Fruit fly (Drosophila melanogaster) whole organism, embryonic: ENCODE measurements around the gene Mrtf.

Experiments used
- Atf6 ChIP-seq: fragments of 200-800 bp; sonication (Bioruptor generic); IDR thresholded peaks from 2 replicates; pipeline ENCODE4 v1.3.6; 2022; ENCODE audit warnings: missing biosample characterization, missing genetic modification characterization
- Blimp-1 ChIP-seq: fragments of 200-800 bp; sonication (Bioruptor generic); optimal IDR thresholded peaks from 3 replicates; lab custom pipeline; 2018; ENCODE audit warnings: missing biosample characterization, missing genetic modification characterization, mild to moderate bottlenecking, moderate library complexity, missing genetic modification reagents
- CG11504 ChIP-seq: fragments of 200-800 bp; sonication (Bioruptor generic); optimal IDR thresholded peaks from 3 replicates; lab custom pipeline; 2019; ENCODE audit warnings: missing biosample characterization, mild to moderate bottlenecking, missing genetic modification characterization, moderate library complexity
- CG12942 ChIP-seq: fragments of 200-800 bp; sonication (Bioruptor generic); optimal IDR thresholded peaks from 3 replicates; lab custom pipeline; 2016; ENCODE audit warnings: missing biosample characterization, missing genetic modification characterization
- CG13424 ChIP-seq: fragments of 200-800 bp; sonication (Bioruptor generic); optimal IDR thresholded peaks from 2 replicates; lab custom pipeline; 2019; ENCODE audit warnings: missing biosample characterization, mild to moderate bottlenecking, missing genetic modification characterization, moderate library complexity
- CG14050 ChIP-seq: fragments of 200-800 bp; sonication (Bioruptor generic); IDR thresholded peaks from 3 replicates; pipeline ENCODE4 v1.3.6; 2022; ENCODE audit warnings: missing biosample characterization, missing genetic modification characterization
- CG15011 ChIP-seq: fragments of 200-800 bp; sonication (Bioruptor generic); optimal IDR thresholded peaks from 3 replicates; lab custom pipeline; 2018; ENCODE audit warnings: missing biosample characterization, mild to moderate bottlenecking, missing genetic modification characterization
- CG1603 ChIP-seq: fragments of 200-800 bp; sonication (Bioruptor generic); optimal IDR thresholded peaks from 2 replicates; lab custom pipeline; 2019; ENCODE audit warnings: missing biosample characterization, mild to moderate bottlenecking, missing genetic modification characterization, moderate library complexity
- CG17612 ChIP-seq: fragments of 200-800 bp; sonication (Bioruptor generic); IDR thresholded peaks from 2 replicates; pipeline ENCODE4 v1.3.6; 2022; ENCODE audit warnings: missing biosample characterization, missing genetic modification characterization
- CG18011 ChIP-seq: fragments of 200-800 bp; sonication (Bioruptor generic); optimal IDR thresholded peaks from 2 replicates; lab custom pipeline; 2017; ENCODE audit warnings: missing biosample characterization, missing genetic modification characterization, mild to moderate bottlenecking, moderate library complexity, missing genotype
- CG2712 ChIP-seq: fragments of 200-800 bp; optimal IDR thresholded peaks from 3 replicates; lab custom pipeline; 2019; ENCODE audit warnings: missing biosample characterization, mild to moderate bottlenecking, missing genetic modification characterization, moderate library complexity
- CG2875 ChIP-seq: fragments of 200-800 bp; sonication (Bioruptor generic); optimal IDR thresholded peaks from 2 replicates; lab custom pipeline; 2017; ENCODE audit warnings: missing biosample characterization, mild to moderate bottlenecking, missing genetic modification characterization, missing genetic modification reagents
- CG31441 ChIP-seq: fragments of 200-800 bp; sonication (Bioruptor generic); IDR thresholded peaks from 2 replicates; pipeline ENCODE4 v1.3.6; 2022; ENCODE audit warnings: missing biosample characterization, missing genetic modification characterization
- CG6683 ChIP-seq: fragments of 200-800 bp; sonication (Bioruptor generic); optimal IDR thresholded peaks from 2 replicates; lab custom pipeline; 2017; ENCODE audit warnings: missing biosample characterization, mild to moderate bottlenecking, missing genetic modification characterization, missing genetic modification reagents
- CG6813 ChIP-seq: fragments of 200-800 bp; sonication (Bioruptor generic); optimal IDR thresholded peaks from 2 replicates; lab custom pipeline; 2017; ENCODE audit warnings: missing biosample characterization, missing genetic modification characterization, mild to moderate bottlenecking, moderate library complexity, missing genetic modification reagents
- CG8089 ChIP-seq: fragments of 200-800 bp; sonication (Bioruptor generic); optimal IDR thresholded peaks from 3 replicates; lab custom pipeline; 2016; ENCODE audit warnings: missing biosample characterization, missing genetic modification characterization
- CG8478 ChIP-seq: fragments of >200 bp; optimal IDR thresholded peaks from 2 replicates; lab custom pipeline; 2018
- CG8765 ChIP-seq: fragments of 200-800 bp; sonication (Bioruptor generic); IDR thresholded peaks from 2 replicates; pipeline ENCODE4 v1.3.6; 2022; ENCODE audit warnings: missing biosample characterization, missing genetic modification characterization
- CG9817 ChIP-seq: fragments of 200-800 bp; sonication (Bioruptor generic); optimal IDR thresholded peaks from 2 replicates; lab custom pipeline; 2018; ENCODE audit warnings: missing biosample characterization, mild to moderate bottlenecking, missing genetic modification characterization, moderate library complexity
- Deaf1 ChIP-seq: fragments of 200-800 bp; optimal IDR thresholded peaks from 3 replicates; lab custom pipeline; 2019; ENCODE audit warnings: missing biosample characterization, mild to moderate bottlenecking, missing genetic modification characterization, moderate library complexity
- Dip2 ChIP-seq: fragments of 200-800 bp; sonication (Bioruptor generic); IDR thresholded peaks from 2 replicates; pipeline ENCODE4 v1.3.6; 2022; ENCODE audit warnings: missing biosample characterization, missing genetic modification characterization
- Dip3 ChIP-seq: fragments of 200-800 bp; sonication (Bioruptor generic); optimal IDR thresholded peaks from 3 replicates; lab custom pipeline; 2016; ENCODE audit warnings: missing biosample characterization, missing genetic modification characterization
- E2f2 ChIP-seq: fragments of 200-800 bp; sonication (Bioruptor generic); IDR thresholded peaks from 2 replicates; pipeline ENCODE4 v1.3.6; 2022; ENCODE audit warnings: missing biosample characterization, missing genetic modification characterization
- Fer1 ChIP-seq: fragments of 200-800 bp; sonication (Bioruptor generic); optimal IDR thresholded peaks from 2 replicates; lab custom pipeline; 2017; ENCODE audit warnings: missing biosample characterization, mild to moderate bottlenecking, missing genetic modification characterization
- Lpt ChIP-seq: fragments of >200 bp; optimal IDR thresholded peaks from 2 replicates; lab custom pipeline; 2018; ENCODE audit warnings: missing biosample characterization, missing genetic modification characterization
- Nf-YA ChIP-seq: fragments of 200-800 bp; sonication (Bioruptor generic); IDR thresholded peaks from 2 replicates; pipeline ENCODE4 v1.3.6; 2022; ENCODE audit warnings: missing biosample characterization, missing genetic modification characterization
- Nf-YC ChIP-seq: fragments of 200-800 bp; optimal IDR thresholded peaks from 3 replicates; lab custom pipeline; 2019; ENCODE audit warnings: missing biosample characterization, mild to moderate bottlenecking, missing genetic modification characterization, moderate library complexity
- Rx ChIP-seq: fragments of 200-800 bp; sonication (Bioruptor generic); IDR thresholded peaks from 2 replicates; pipeline ENCODE4 v1.3.6; 2022; ENCODE audit warnings: missing biosample characterization, missing genetic modification characterization
- Ssrp ChIP-seq: fragments of 200-800 bp; sonication (Bioruptor generic); optimal IDR thresholded peaks from 2 replicates; lab custom pipeline; 2018; ENCODE audit warnings: missing biosample characterization, mild to moderate bottlenecking, missing genetic modification characterization, moderate library complexity
- TFAM ChIP-seq: fragments of 200-800 bp; sonication (Bioruptor generic); optimal IDR thresholded peaks from 2 replicates; lab custom pipeline; 2017; ENCODE audit warnings: missing biosample characterization, missing genetic modification characterization, inconsistent platforms
- ab ChIP-seq: fragments of 200-800 bp; sonication (Bioruptor generic); optimal IDR thresholded peaks from 2 replicates; lab custom pipeline; 2016; ENCODE audit warnings: missing biosample characterization, missing genetic modification characterization
- bigmax ChIP-seq: fragments of 200-800 bp; sonication (Bioruptor generic); optimal IDR thresholded peaks from 2 replicates; lab custom pipeline; 2018; ENCODE audit warnings: missing biosample characterization, mild to moderate bottlenecking, missing genetic modification characterization
- corto ChIP-seq: fragments of 200-800 bp; sonication (Bioruptor generic); optimal IDR thresholded peaks from 2 replicates; lab custom pipeline; 2016; ENCODE audit warnings: missing biosample characterization, mild to moderate bottlenecking, missing genetic modification characterization, moderate library complexity
- crol ChIP-seq: fragments of 200-800 bp; sonication (Bioruptor generic); IDR thresholded peaks from 2 replicates; pipeline ENCODE4 v1.3.6; 2022; ENCODE audit warnings: missing biosample characterization, missing genetic modification characterization
- dan ChIP-seq: fragments of 200-800 bp; sonication (Bioruptor generic); IDR thresholded peaks from 2 replicates; pipeline ENCODE4 v1.3.6; 2022; ENCODE audit warnings: missing biosample characterization, missing genetic modification characterization
- ems ChIP-seq: fragments of 200-800 bp; sonication (Bioruptor generic); optimal IDR thresholded peaks from 3 replicates; lab custom pipeline; 2016; ENCODE audit warnings: missing biosample characterization, missing genetic modification characterization
- eve ChIP-seq, 2 experiments: fragments of >200 bp; optimal IDR thresholded peaks; 2 replicates each; lab custom pipeline; 2017; ENCODE audit warnings: missing biosample characterization in 2 of 2, missing genetic modification characterization in 2 of 2
- fd96Cb ChIP-seq: fragments of 200-800 bp; sonication (Bioruptor generic); optimal IDR thresholded peaks from 2 replicates; lab custom pipeline; 2018; ENCODE audit warnings: missing biosample characterization, mild to moderate bottlenecking, missing genetic modification characterization, moderate library complexity
- her ChIP-seq: fragments of 200-800 bp; sonication (Bioruptor generic); optimal IDR thresholded peaks from 2 replicates; lab custom pipeline; 2016; ENCODE audit warnings: missing biosample characterization, missing genetic modification characterization
- hth ChIP-seq: fragments of >200 bp; optimal IDR thresholded peaks from 2 replicates; lab custom pipeline; 2017; ENCODE audit warnings: inconsistent platforms
- lmd ChIP-seq: fragments of 200-800 bp; sonication (Bioruptor generic); IDR thresholded peaks from 2 replicates; pipeline ENCODE4 v1.3.6; 2022; ENCODE audit warnings: missing biosample characterization, missing genetic modification characterization
- org-1 ChIP-seq: fragments of 200-800 bp; sonication (Bioruptor generic); optimal IDR thresholded peaks from 2 replicates; lab custom pipeline; 2017; ENCODE audit warnings: missing biosample characterization, missing genetic modification characterization
- pb ChIP-seq: fragments of 200-800 bp; sonication (Bioruptor generic); optimal IDR thresholded peaks from 3 replicates; lab custom pipeline; 2016; ENCODE audit warnings: missing biosample characterization, missing genetic modification characterization
- pnt ChIP-seq: fragments of 200-800 bp; sonication (Bioruptor generic); optimal IDR thresholded peaks from 3 replicates; lab custom pipeline; 2016; ENCODE audit warnings: missing biosample characterization, missing genetic modification characterization
- psq ChIP-seq: fragments of 200-800 bp; sonication (Bioruptor generic); optimal IDR thresholded peaks from 2 replicates; lab custom pipeline; 2017; ENCODE audit warnings: missing biosample characterization, missing genetic modification characterization
- sens ChIP-seq: fragments of 200-800 bp; sonication (Bioruptor generic); peaks from one replicate; lab custom pipeline; 2016; ENCODE audit warnings: missing biosample characterization, missing genetic modification characterization
- sr ChIP-seq: fragments of 200-800 bp; sonication (Bioruptor generic); IDR thresholded peaks from 3 replicates; pipeline ENCODE4 v1.3.6; 2022; ENCODE audit warnings: missing biosample characterization, missing genetic modification characterization
- stc ChIP-seq: fragments of 200-800 bp; sonication (Bioruptor generic); IDR thresholded peaks from 2 replicates; pipeline ENCODE4 v1.3.6; 2022; ENCODE audit warnings: missing biosample characterization, missing genetic modification characterization
- tup ChIP-seq: fragments of 200-800 bp; sonication (Bioruptor generic); optimal IDR thresholded peaks from 2 replicates; lab custom pipeline; 2016; ENCODE audit warnings: missing biosample characterization, mild to moderate bottlenecking, missing genetic modification characterization, moderate library complexity
- twi ChIP-seq: fragments of 200-800 bp; optimal IDR thresholded peaks from 2 replicates; lab custom pipeline; 2019; ENCODE audit warnings: missing biosample characterization, mild to moderate bottlenecking, missing genetic modification characterization, moderate library complexity
- zf30C ChIP-seq: fragments of 200-800 bp; sonication (Bioruptor generic); optimal IDR thresholded peaks from 3 replicates; lab custom pipeline; 2018; ENCODE audit warnings: missing biosample characterization, mild to moderate bottlenecking, missing genetic modification characterization

The Mrtf gene

DNA sequence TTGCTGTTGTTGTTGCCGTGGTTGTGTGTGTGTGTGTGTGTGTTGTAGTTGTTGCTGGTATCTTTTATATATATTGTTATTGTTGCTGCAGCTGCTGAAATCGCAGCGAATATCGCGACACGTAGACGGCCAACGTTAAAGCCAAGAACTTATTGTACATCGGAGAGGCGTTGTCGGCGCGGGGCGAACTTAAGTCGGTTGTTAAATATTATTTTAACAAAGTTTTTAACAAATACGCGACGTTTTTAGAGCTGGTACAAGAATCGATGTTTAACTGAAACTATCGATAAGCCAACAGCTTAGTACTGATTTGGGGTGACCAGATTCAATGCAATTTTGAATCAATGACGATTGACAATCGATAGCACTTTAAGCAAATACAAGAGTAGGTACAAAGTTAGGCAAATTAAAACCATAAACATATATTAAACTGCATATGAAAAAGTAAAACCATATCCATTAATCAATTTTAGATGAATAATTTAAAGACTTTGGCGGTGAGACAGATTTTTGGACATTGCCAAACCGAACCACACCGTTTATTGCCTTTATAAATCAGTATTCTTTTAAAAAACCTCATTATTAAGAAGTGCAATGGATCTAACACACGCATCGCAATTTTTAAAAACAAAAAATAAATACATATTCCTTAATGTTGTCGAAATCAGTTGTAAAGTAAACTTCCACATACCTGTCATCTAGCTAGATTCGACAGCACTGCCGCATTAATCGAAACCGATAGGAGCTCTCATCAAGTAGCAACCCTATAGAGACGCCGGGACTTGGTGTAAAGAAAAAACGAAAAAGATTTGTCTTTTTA is at the start of gene Mrtf, which contains the start of gene Non2 (continued):
- TF ChIP-seq pb (GFP tag; lab: Kevin White, UChicago) (peak; percentile 15), CG17612 (GFP tag; lab: Robert Waterston, UW) (no peak), eve (GFP tag; optimal IDR thresholded peaks at IDR 0.05; lab: Kevin White, UChicago) (no peak), Atf6 (peak; percentile 66), E2f2 (no peak), Dip2 (GFP tag; lab: Robert Waterston, UW) (no peak), hth (lab: Kevin White, UChicago) (no peak), CG8765 (GFP tag; lab: Robert Waterston, UW) (no peak), ems (peak; percentile 50), pnt (GFP tag; lab: Kevin White, UChicago) (peak; percentile 55), CG8478 (lab: Kevin White, UChicago) (no peak), CG11504 (tag; lab: Kevin White, UChicago) (peak; percentile 62), CG8089 (GFP tag; lab: Kevin White, UChicago) (peak; percentile 23), Nf-YC (peak; percentile 62), CG6683 (no peak), Ssrp (tag; lab: Kevin White, UChicago) (peak; percentile 40), Lpt (GFP tag; lab: Kevin White, UChicago) (no peak), zf30C (GFP tag; lab: Kevin White, UChicago) (no peak), twi (tag; lab: Kevin White, UChicago) (peak; percentile 38), fd96Cb (tag; lab: Kevin White, UChicago) (peak; percentile 25), CG12942 (peak; percentile 40), corto (no peak), org-1 (GFP tag; lab: Kevin White, UChicago) (no peak), CG31441 (GFP tag; lab: Robert Waterston, UW) (peak; percentile 54), CG2875 (no peak), her (GFP tag; lab: Kevin White, UChicago) (no peak), CG6813 (GFP tag; lab: Kevin White, UChicago) (no peak), sens (GFP tag; lab: Kevin White, UChicago) (peak; percentile 90), lmd (GFP tag; lab: Robert Waterston, UW) (peak; percentile 37; the same call in 1 of the 2 replicates), ab (no peak), CG13424 (tag; lab: Kevin White, UChicago) (peak; percentile 72), Blimp-1 (GFP tag; lab: Kevin White, UChicago) (peak; percentile 11), psq (no peak), Deaf1 (tag; lab: Kevin White, UChicago) (peak; percentile 21), Rx (GFP tag; lab: Robert Waterston, UW) (no peak), CG1603 (tag; lab: Kevin White, UChicago) (peak; percentile 18), stc (GFP tag; lab: Robert Waterston, UW) (no peak), TFAM (no peak), tup (GFP tag; lab: Kevin White, UChicago) (peak; percentile 2), CG9817 (peak; percentile 60), CG15011 (GFP tag; lab: Kevin White, UChicago) (peak; percentile 32), CG18011 (peak; percentile 14), Dip3 (GFP tag; lab: Kevin White, UChicago) (peak; percentile 69), sr (GFP tag; lab: Robert Waterston, UW) (no peak), dan (no peak), CG2712 (peak; percentile 73), bigmax (GFP tag; lab: Kevin White, UChicago) (no peak), Fer1 (peak; percentile 26), crol (GFP tag; lab: Robert Waterston, UW) (no peak), CG14050 (GFP tag; lab: Robert Waterston, UW) (no peak; the same call in 2 of the 3 replicates), Nf-YA (GFP tag; lab: Robert Waterston, UW) (peak; percentile 33; the same call in 1 of the 2 replicates)
